Fruit fly (Drosophila melanogaster): ENCODE results near the gene CG31274.

Gene CG31274

dm6 chr3R:17039993-17040807 is 47.4 kb downstream of the CG31274 start, which contains the start of the genes CG18213 and Trm7-32 (continued):
- TF ChIP-seq CG7745 (tag; optimal IDR thresholded peaks at IDR 0.05) = no peak
- TF ChIP-seq bsh (GFP tag; optimal IDR thresholded peaks at IDR 0.05) = no peak
- peak; percentile 89 for TF ChIP-seq bbx (GFP tag; IDR thresholded peaks at IDR 0.05; ENCODE audit: partially characterized antibody)
- peak; percentile 12 for TF ChIP-seq Myb (GFP tag; optimal IDR thresholded peaks at IDR 0.05)
- no peak for TF ChIP-seq CG15601 (tag; optimal IDR thresholded peaks at IDR 0.05)
- no peak for TF ChIP-seq CG11456 (GFP tag; IDR thresholded peaks at IDR 0.05)
- TF ChIP-seq Usf (GFP tag; optimal IDR thresholded peaks at IDR 0.05) = no peak
- no peak for TF ChIP-seq crol (GFP tag; IDR thresholded peaks at IDR 0.05)
- no peak for TF ChIP-seq chm (GFP tag; IDR thresholded peaks at IDR 0.05)
- no peak for TF ChIP-seq ase (GFP tag; IDR thresholded peaks at IDR 0.05)
- no peak for TF ChIP-seq CG4404 (GFP tag; IDR thresholded peaks at IDR 0.05)
- no peak for TF ChIP-seq aop (GFP tag; IDR thresholded peaks at IDR 0.05)
- no peak for TF ChIP-seq sd (tag; optimal IDR thresholded peaks at IDR 0.05)
- no peak for TF ChIP-seq CG11695 (GFP tag; IDR thresholded peaks at IDR 0.05)
- no peak for TF ChIP-seq Chrac-16 (GFP tag; optimal IDR thresholded peaks at IDR 0.05)
- TF ChIP-seq peb (GFP tag; IDR thresholded peaks at IDR 0.05) = no peak
- TF ChIP-seq CG6175 (GFP tag; IDR thresholded peaks at IDR 0.05) = no peak
- TF ChIP-seq Atf-2 (GFP tag; optimal IDR thresholded peaks at IDR 0.05) = no peak
- no peak for TF ChIP-seq Camta (GFP tag; optimal IDR thresholded peaks at IDR 0.05)
- no peak for TF ChIP-seq CG31441 (GFP tag; IDR thresholded peaks at IDR 0.05)
- no peak for TF ChIP-seq Med (GFP tag)
- no peak for TF ChIP-seq dimm (GFP tag; IDR thresholded peaks at IDR 0.05)
- no peak for TF ChIP-seq CG17359 (tag; optimal IDR thresholded peaks at IDR 0.05)
- TF ChIP-seq zen (tag; optimal IDR thresholded peaks at IDR 0.05) = no peak
- no peak for TF ChIP-seq eyg (GFP tag; optimal IDR thresholded peaks at IDR 0.05)
- TF ChIP-seq cato (GFP tag; optimal IDR thresholded peaks at IDR 0.05; ENCODE audit: borderline replicate concordance) = no peak
- peak; percentile 71 for TF ChIP-seq Dp (GFP tag; optimal IDR thresholded peaks at IDR 0.05)
- TF ChIP-seq Bdp1 (GFP tag; optimal IDR thresholded peaks at IDR 0.05) = no peak
- no peak for TF ChIP-seq toy (GFP tag; IDR thresholded peaks at IDR 0.05)
- peak; percentile 17 for TF ChIP-seq CG13775 (GFP tag; optimal IDR thresholded peaks at IDR 0.05)
- TF ChIP-seq CG33557 (GFP tag; optimal IDR thresholded peaks at IDR 0.05) = no peak
- TF ChIP-seq pho (GFP tag; optimal IDR thresholded peaks at IDR 0.05) = no peak
- peak; percentile 71 for TF ChIP-seq CG34224 (GFP tag; IDR thresholded peaks at IDR 0.05; ENCODE audit: partially characterized antibody)
- TF ChIP-seq CG10979 (tag; optimal IDR thresholded peaks at IDR 0.05) = peak; percentile 18
- TF ChIP-seq Ptx1 (GFP tag; IDR thresholded peaks at IDR 0.05) = no peak
- TF ChIP-seq hb (GFP tag; IDR thresholded peaks at IDR 0.05; ENCODE audit: partially characterized antibody) = peak; percentile 72
- TF ChIP-seq emc (GFP tag; optimal IDR thresholded peaks at IDR 0.05) = no peak
- no peak for TF ChIP-seq CG10462 (GFP tag; optimal IDR thresholded peaks at IDR 0.05)
- no peak for TF ChIP-seq fd3F (GFP tag; optimal IDR thresholded peaks at IDR 0.05)
- TF ChIP-seq CG13296 (GFP tag; optimal IDR thresholded peaks at IDR 0.05) = no peak
- no peak for TF ChIP-seq jing (GFP tag; optimal IDR thresholded peaks at IDR 0.05)
- peak; percentile 17 for TF ChIP-seq stwl (tag; optimal IDR thresholded peaks at IDR 0.05)
- TF ChIP-seq CG11247 (GFP tag; IDR thresholded peaks at IDR 0.05) = no peak
- TF ChIP-seq Doc3 (GFP tag; IDR thresholded peaks at IDR 0.05; ENCODE audit: partially characterized antibody) = peak; percentile 76
- TF ChIP-seq twi (tag; optimal IDR thresholded peaks at IDR 0.05) = no peak
- peak; percentile 48 for TF ChIP-seq CG14710 (tag; optimal IDR thresholded peaks at IDR 0.05)
- TF ChIP-seq CG10274 (GFP tag; optimal IDR thresholded peaks at IDR 0.05) = no peak
- TF ChIP-seq CG2202 (tag; optimal IDR thresholded peaks at IDR 0.05) = no peak
- no peak for TF ChIP-seq sc (optimal IDR thresholded peaks at IDR 0.05)
- no peak for TF ChIP-seq sc (GFP tag; optimal IDR thresholded peaks at IDR 0.05)
